Fruit fly (Drosophila melanogaster) whole organism, wandering third instar larva: ENCODE data around the gene bai.

ENCODE experiments used
- Abd-B ChIP-seq: fragments of >200 bp; optimal IDR thresholded peaks from 2 replicates; lab custom pipeline; 2017; ENCODE audit warnings: missing biosample characterization, missing genetic modification characterization
- CG9705 ChIP-seq: fragments of 200-800 bp; sonication (Bioruptor generic); optimal IDR thresholded peaks from 2 replicates; lab custom pipeline; 2018; ENCODE audit warnings: missing biosample characterization, mild to moderate bottlenecking, missing genetic modification characterization
- CrebA ChIP-seq: fragments of 200-800 bp; sonication (Bioruptor generic); optimal IDR thresholded peaks from 2 replicates; lab custom pipeline; 2016; ENCODE audit warnings: missing biosample characterization, mild to moderate bottlenecking, missing genetic modification characterization, borderline replicate concordance
- Dfd ChIP-seq: fragments of >200 bp; optimal IDR thresholded peaks from 2 replicates; lab custom pipeline; 2017; ENCODE audit warnings: missing biosample characterization, missing genetic modification characterization
- GATAd ChIP-seq: sonication (Bioruptor generic); optimal IDR thresholded peaks from 2 replicates; lab custom pipeline; 2016; ENCODE audit warnings: missing biosample characterization, missing genetic modification characterization
- HLH106 ChIP-seq: fragments of 200-800 bp; optimal IDR thresholded peaks from 3 replicates; lab custom pipeline; 2019; ENCODE audit warnings: missing biosample characterization, mild to moderate bottlenecking, missing genetic modification characterization, moderate library complexity
- Hnf4 ChIP-seq: fragments of 200-800 bp; sonication (Bioruptor generic); optimal IDR thresholded peaks from 2 replicates; lab custom pipeline; 2016; ENCODE audit warnings: missing biosample characterization, mild to moderate bottlenecking, missing genetic modification characterization
- Hr78 ChIP-seq: fragments of >200 bp; optimal IDR thresholded peaks from 2 replicates; lab custom pipeline; 2017; ENCODE audit warnings: missing biosample characterization, missing genetic modification characterization
- Hr83 ChIP-seq: fragments of 200-300 bp; sonication (Bioruptor generic); optimal IDR thresholded peaks from 2 replicates; lab custom pipeline; 2016; ENCODE audit warnings: missing biosample characterization, mild to moderate bottlenecking, missing genetic modification characterization, moderate library complexity; ENCODE audit not compliant: poor library complexity, severe bottlenecking
- Jra ChIP-seq: sonication (Bioruptor generic); optimal IDR thresholded peaks from 2 replicates; lab custom pipeline; 2016; ENCODE audit warnings: missing biosample characterization, missing genetic modification characterization
- Mio ChIP-seq: sonication (Bioruptor generic); optimal IDR thresholded peaks from 2 replicates; lab custom pipeline; 2016; ENCODE audit warnings: missing biosample characterization, missing genetic modification characterization
- Myc ChIP-seq: fragments of >200 bp; optimal IDR thresholded peaks from 2 replicates; lab custom pipeline; 2017
- N ChIP-seq: fragments of >200 bp; optimal IDR thresholded peaks from 2 replicates; lab custom pipeline; 2018; ENCODE audit warnings: missing biosample characterization, missing external identifiers, missing genetic modification characterization
- OdsH ChIP-seq: fragments of 200-800 bp; sonication (Bioruptor generic); optimal IDR thresholded peaks from 2 replicates; lab custom pipeline; 2016; ENCODE audit warnings: missing biosample characterization, mild to moderate bottlenecking, missing genetic modification characterization
- Rel ChIP-seq, 2 experiments: fragments of 200-800 bp; sonication (Bioruptor generic) in 1 of 2; optimal IDR thresholded peaks; 2 replicates in 1 of 2; 3 replicates in 1 of 2; lab custom pipeline; 2016 to 2019; ENCODE audit warnings: mild to moderate bottlenecking in 2 of 2, missing biosample characterization in 2 of 2, missing genetic modification characterization in 2 of 2, moderate library complexity in 1 of 2
- Sp1 ChIP-seq: fragments of 200-800 bp; sonication (Bioruptor generic); optimal IDR thresholded peaks from 3 replicates; lab custom pipeline; 2019; ENCODE audit warnings: missing biosample characterization, mild to moderate bottlenecking, missing genetic modification characterization, moderate library complexity
- Vsx2 ChIP-seq: fragments of 200-300, 225-300 bp; sonication (Bioruptor generic); optimal IDR thresholded peaks from 2 replicates; lab custom pipeline; 2018; ENCODE audit warnings: missing biosample characterization, missing genetic modification characterization; ENCODE audit not compliant: partially characterized antibody
- br ChIP-seq: fragments of 200-800 bp; sonication (Bioruptor generic); optimal IDR thresholded peaks from 2 replicates; lab custom pipeline; 2016; ENCODE audit warnings: missing biosample characterization, missing genetic modification characterization
- brk ChIP-seq: fragments of 200-800 bp; sonication (Bioruptor generic); optimal IDR thresholded peaks from 2 replicates; lab custom pipeline; 2016; ENCODE audit warnings: missing biosample characterization, mild to moderate bottlenecking, missing genetic modification characterization
- dmrt93B ChIP-seq: fragments of 200-800 bp; sonication (Bioruptor generic); optimal IDR thresholded peaks from 2 replicates; lab custom pipeline; 2018; ENCODE audit warnings: missing biosample characterization, mild to moderate bottlenecking, missing genetic modification characterization
- dsf ChIP-seq: sonication (Bioruptor generic); optimal IDR thresholded peaks from 2 replicates; lab custom pipeline; 2016; ENCODE audit warnings: missing biosample characterization, missing genetic modification characterization, borderline replicate concordance
- foxo ChIP-seq, 2 experiments: fragments of 200-800 bp; sonication (Bioruptor generic); optimal IDR thresholded peaks; 2 replicates in 1 of 2; 3 replicates in 1 of 2; lab custom pipeline; 2016 to 2017; ENCODE audit warnings: missing biosample characterization in 2 of 2, missing genetic modification characterization in 2 of 2
- fru ChIP-seq: fragments of 200-800 bp; sonication (Bioruptor generic); optimal IDR thresholded peaks from 3 replicates; lab custom pipeline; 2016; ENCODE audit warnings: missing biosample characterization, mild to moderate bottlenecking, missing genetic modification characterization
- h ChIP-seq: fragments of 200-800 bp; sonication (Bioruptor generic); optimal IDR thresholded peaks from 3 replicates; lab custom pipeline; 2016; ENCODE audit warnings: missing biosample characterization, mild to moderate bottlenecking, missing genetic modification characterization
- jim ChIP-seq: fragments of 175-275, 200-325 bp; sonication (Bioruptor generic); optimal IDR thresholded peaks from 2 replicates; lab custom pipeline; 2016; ENCODE audit warnings: missing biosample characterization, mild to moderate bottlenecking, missing genetic modification characterization
- lola ChIP-seq: fragments of >200 bp; optimal IDR thresholded peaks from 2 replicates; lab custom pipeline; 2017; ENCODE audit warnings: missing biosample characterization, missing genetic modification characterization
- pan ChIP-seq: fragments of >200 bp; optimal IDR thresholded peaks from 2 replicates; lab custom pipeline; 2017
- psq ChIP-seq: fragments of 200-800 bp; sonication (Bioruptor generic); optimal IDR thresholded peaks from 3 replicates; lab custom pipeline; 2017; ENCODE audit warnings: missing biosample characterization, mild to moderate bottlenecking, missing genetic modification characterization, moderate library complexity
- rgr ChIP-seq: fragments of 200-800 bp; sonication (Bioruptor generic); optimal IDR thresholded peaks from 3 replicates; lab custom pipeline; 2016; ENCODE audit warnings: missing biosample characterization, mild to moderate bottlenecking, missing genetic modification characterization
- sv ChIP-seq: fragments of 200-800 bp; sonication (Bioruptor generic); optimal IDR thresholded peaks from 3 replicates; lab custom pipeline; 2016; ENCODE audit warnings: missing biosample characterization, missing genetic modification characterization
- tai ChIP-seq: sonication (Bioruptor generic); optimal IDR thresholded peaks from 2 replicates; lab custom pipeline; 2016; ENCODE audit warnings: missing biosample characterization, missing genetic modification characterization
- usp ChIP-seq: fragments of >200 bp; optimal IDR thresholded peaks from 2 replicates; lab custom pipeline; 2017; ENCODE audit warnings: missing biosample characterization, missing genetic modification characterization
- woc ChIP-seq: sonication (Bioruptor generic); optimal IDR thresholded peaks from 2 replicates; lab custom pipeline; 2016; ENCODE audit warnings: missing biosample characterization, mild to moderate bottlenecking, missing genetic modification characterization

The bai gene

DNA sequence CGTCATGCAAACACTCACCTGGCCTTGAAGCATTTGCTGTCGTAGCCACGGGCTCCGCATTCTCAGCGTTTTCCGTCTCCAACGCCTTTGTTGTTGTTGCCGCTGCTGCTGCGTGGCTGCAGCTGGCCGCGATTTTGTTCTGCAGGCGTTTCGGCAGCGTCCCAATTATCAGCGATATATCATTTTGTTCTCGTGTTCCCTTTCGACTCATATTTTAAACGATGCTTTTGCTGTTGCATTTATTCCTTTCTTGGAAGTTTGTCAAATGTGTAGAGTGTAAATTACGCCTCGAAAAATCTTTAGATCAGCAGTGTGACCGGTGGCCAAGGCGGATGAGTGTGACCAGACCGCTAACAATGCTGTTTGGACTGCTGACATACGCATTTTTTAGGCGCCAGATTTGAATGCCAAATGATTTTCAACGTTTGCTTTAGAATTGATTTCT, 6.0 kb upstream of the bai start, which contains the start of gene Smg6:
Gene Smg6 (minus strand): TSS at position 324 of the 445 bp plus-strand sequence.
- TF ChIP-seq Hr83 (GFP tag; lab: Kevin White, UChicago) = peak; percentile 20
- TF ChIP-seq N (GFP tag; lab: Kevin White, UChicago) = no peak

DNA sequence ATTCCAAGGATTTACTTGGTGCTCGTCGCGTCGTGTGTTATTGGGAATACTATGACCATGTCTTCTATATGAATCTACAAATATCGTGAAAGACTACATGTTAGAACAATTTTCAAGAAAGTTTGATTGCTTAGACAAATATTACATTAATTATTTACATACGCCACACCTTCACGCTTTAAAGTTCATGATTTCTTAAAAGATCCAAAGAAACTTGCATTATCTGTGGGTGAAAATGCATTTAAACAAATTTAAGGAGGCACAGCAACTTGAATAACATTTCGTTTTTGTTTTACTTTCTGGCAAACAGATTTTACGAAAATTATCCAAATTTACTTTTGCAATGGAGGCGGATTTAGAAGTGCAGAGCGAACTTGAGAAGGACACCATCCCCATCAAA, 2.5 kb upstream of the bai start, which contains the start of gene CG31115:
Gene CG31115 (plus strand): TSS at position 301 of the 400 bp plus-strand sequence.
- no peak for TF ChIP-seq Hr78 (GFP tag; lab: Kevin White, UChicago)
- no peak for TF ChIP-seq sv (GFP tag; lab: Kevin White, UChicago)
- TF ChIP-seq Hnf4 (GFP tag; lab: Kevin White, UChicago) = no peak
- TF ChIP-seq Rel (GFP tag; optimal IDR thresholded peaks at IDR 0.05; lab: Kevin White, UChicago) = no peak
- no peak for TF ChIP-seq Rel (tag; optimal IDR thresholded peaks at IDR 0.05; lab: Kevin White, UChicago)

dm6 chr3R:25044816-25045551, 5.8 kb downstream of the bai start, which contains the start of gene 5PtaseI:
Gene 5PtaseI (minus strand): TSS chr3R:25045151.
- TF ChIP-seq usp (GFP tag; lab: Kevin White, UChicago) = no peak

DNA sequence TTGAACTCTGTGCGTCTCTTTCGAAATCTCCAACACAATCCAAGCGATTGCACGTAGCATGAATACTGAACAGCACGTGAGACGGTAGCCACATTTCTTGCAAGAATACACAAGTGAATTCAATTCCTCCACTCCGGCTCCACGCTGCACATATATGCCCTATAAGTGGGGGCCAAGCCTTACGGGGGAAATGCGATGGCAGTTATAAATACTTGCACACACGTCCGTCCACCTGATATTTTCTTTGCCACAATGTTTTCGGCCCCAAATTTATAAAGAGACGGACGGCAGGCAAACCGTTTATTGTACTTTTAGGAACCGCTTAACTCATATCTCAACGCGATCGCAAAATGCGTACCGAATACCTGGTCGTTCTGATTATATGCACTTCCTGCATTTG, 6.8 kb downstream of the bai start, which contains the start of gene CG11786:
Gene CG11786 (plus strand): TSS at position 301 of the 400 bp plus-strand sequence.
- TF ChIP-seq Sp1 = no peak

DNA sequence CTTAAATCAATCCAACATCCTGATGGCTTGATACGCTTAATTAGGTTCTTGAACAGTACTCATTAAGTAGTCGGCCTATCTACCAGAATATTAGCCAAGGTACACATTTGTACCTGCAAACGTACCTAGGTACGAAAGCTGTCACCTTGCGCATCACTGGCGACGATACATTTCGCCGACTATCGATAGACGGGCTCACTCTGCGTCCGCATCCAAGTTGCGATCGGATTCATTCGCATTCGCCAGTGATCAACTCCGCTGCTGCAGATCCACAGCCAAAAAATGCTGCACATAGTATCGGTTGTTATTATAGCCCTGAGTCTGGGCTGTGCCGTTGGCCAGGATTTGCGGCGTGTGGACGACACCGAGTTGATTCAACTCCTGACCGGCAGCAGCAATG, 8.3 kb downstream of the bai start, which contains the start of gene CG11790:
Gene CG11790 (plus strand): TSS at position 203 of the 400 bp plus-strand sequence.
- no peak for TF ChIP-seq sv (GFP tag; lab: Kevin White, UChicago)
- peak; percentile 90 for TF ChIP-seq woc
- peak; percentile 31 for TF ChIP-seq Jra (GFP tag; lab: Kevin White, UChicago)
- peak; percentile 92 for TF ChIP-seq Myc (lab: Kevin White, UChicago)
- TF ChIP-seq Hr83 (GFP tag; lab: Kevin White, UChicago) = peak; percentile 19

dm6 chr3R:25049383-25049741, 10.2 kb downstream of the bai start, which contains the start of gene CG11791:
Gene CG11791 (plus strand): TSS chr3R:25049616.
- TF ChIP-seq Myc (lab: Kevin White, UChicago) (peak; percentile 46), foxo (GFP tag; optimal IDR thresholded peaks at IDR 0.05; lab: Kevin White, UChicago) (no peak)

DNA sequence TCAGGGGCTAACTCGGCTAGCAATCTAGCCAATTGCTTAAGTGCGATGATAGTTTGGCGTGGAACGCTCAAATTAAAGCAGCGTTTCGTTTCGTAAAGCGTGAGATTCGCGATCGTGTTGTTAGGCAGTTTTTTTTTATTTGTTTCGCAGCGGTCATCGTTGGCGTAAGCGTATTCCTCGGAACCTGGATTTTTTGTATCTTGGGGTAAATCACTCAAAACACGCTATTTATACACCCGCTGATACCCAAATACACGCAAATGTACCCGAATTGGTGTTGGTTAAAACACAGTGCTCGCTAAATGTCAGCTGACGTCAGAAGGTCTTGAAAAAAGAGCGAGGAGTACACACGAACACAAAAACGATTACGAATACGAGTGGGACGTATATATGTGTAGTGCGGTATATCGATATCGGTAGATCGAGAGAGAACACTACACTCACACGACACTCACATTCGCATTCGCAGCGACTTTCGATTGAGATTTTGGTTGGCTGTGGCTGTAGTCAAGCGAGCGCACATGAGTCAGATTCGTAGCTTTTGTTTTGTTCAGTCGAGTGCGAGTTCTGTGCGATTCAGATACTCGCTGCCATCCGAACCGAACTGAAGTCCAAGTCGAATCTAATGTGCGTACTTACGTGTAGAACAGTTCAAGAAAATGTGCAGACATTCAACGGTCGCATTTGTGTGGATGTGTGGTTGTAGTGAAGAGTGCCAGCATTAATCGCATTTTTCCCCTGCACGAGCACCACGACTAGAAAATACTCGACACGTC, 10.8 kb downstream of the bai start:
- TF ChIP-seq Sp1 = peak; percentile 50
- TF ChIP-seq lola (GFP tag; lab: Kevin White, UChicago) = no peak
- peak; percentile 19 for TF ChIP-seq br
- TF ChIP-seq Mio (GFP tag; lab: Kevin White, UChicago) = no peak
- peak; percentile 88 for TF ChIP-seq brk (GFP tag; lab: Kevin White, UChicago)
- peak; percentile 30 for TF ChIP-seq CG9705 (GFP tag; lab: Kevin White, UChicago)
- no peak for TF ChIP-seq Vsx2 (GFP tag; lab: Kevin White, UChicago)
- peak; percentile 52 for TF ChIP-seq woc
- TF ChIP-seq fru (GFP tag; lab: Kevin White, UChicago) = no peak
- peak; percentile 61 for TF ChIP-seq jim (GFP tag; lab: Kevin White, UChicago)
- no peak for TF ChIP-seq Dfd
- no peak for TF ChIP-seq CrebA (GFP tag; lab: Kevin White, UChicago)
- TF ChIP-seq foxo (GFP tag; optimal IDR thresholded peaks at IDR 0.05; lab: Kevin White, UChicago) = peak; percentile 29 to 48
- peak; percentile 55 for TF ChIP-seq Hnf4 (GFP tag; lab: Kevin White, UChicago)
- TF ChIP-seq Hr83 (GFP tag; lab: Kevin White, UChicago) = peak; percentile 47
- peak; percentile 16 for TF ChIP-seq OdsH (GFP tag; lab: Kevin White, UChicago)
- TF ChIP-seq GATAd (GFP tag; lab: Kevin White, UChicago) = no peak
- no peak for TF ChIP-seq dmrt93B
- peak; percentile 75 for TF ChIP-seq tai (GFP tag; lab: Kevin White, UChicago)
- no peak for TF ChIP-seq Abd-B (GFP tag; lab: Kevin White, UChicago)
- TF ChIP-seq usp (GFP tag; lab: Kevin White, UChicago) = no peak
- TF ChIP-seq HLH106 = peak; percentile 39
- no peak for TF ChIP-seq Hr78 (GFP tag; lab: Kevin White, UChicago)
- peak; percentile 22 for TF ChIP-seq dsf (GFP tag; lab: Kevin White, UChicago)
- TF ChIP-seq Rel (GFP tag; optimal IDR thresholded peaks at IDR 0.05; lab: Kevin White, UChicago) = peak; percentile 80
- peak; percentile 97 for TF ChIP-seq Rel (tag; optimal IDR thresholded peaks at IDR 0.05; lab: Kevin White, UChicago)
- no peak for TF ChIP-seq sv (GFP tag; lab: Kevin White, UChicago)
- peak; percentile 71 for TF ChIP-seq h (GFP tag; lab: Kevin White, UChicago)
- peak; percentile 61 for TF ChIP-seq rgr
- TF ChIP-seq pan = no peak
- TF ChIP-seq psq (GFP tag; lab: Kevin White, UChicago) = peak; percentile 41
